Fruit fly (Drosophila melanogaster): ENCODE data around the gene Spn77Ba.

Gene Spn77Ba

DNA sequence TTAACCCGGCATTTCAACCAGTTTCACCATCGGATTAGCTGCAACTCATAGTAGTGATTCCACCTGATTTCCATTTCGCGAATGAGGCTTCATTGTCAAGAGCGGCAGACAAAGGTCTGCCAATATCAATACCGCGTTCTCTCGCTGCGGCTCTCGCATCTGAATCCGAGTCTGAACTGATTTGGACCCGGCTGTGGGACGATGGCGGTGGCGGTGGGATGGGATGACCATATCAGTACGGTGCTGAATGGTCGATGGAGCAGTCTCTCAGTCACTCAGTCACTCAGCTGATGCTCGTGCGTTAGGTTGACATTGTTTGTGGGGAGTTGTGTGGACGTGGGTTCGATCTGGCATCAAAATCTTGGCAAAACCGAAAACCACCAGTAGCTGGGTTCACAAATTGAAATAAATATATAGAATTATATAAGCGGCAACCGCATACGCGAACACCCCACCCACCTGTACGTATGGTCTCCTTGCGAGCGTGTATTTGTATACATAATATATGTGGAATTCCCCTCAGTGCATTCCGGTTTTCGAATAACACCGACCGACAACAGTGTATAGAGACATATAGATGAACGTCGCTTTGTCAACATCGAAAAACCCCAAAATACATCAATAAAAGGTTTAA, at the start of gene Spn77Ba (continued):
- TF ChIP-seq Smox (GFP tag; optimal IDR thresholded peaks at IDR 0.05) (no peak), CG3032 (tag; optimal IDR thresholded peaks at IDR 0.05) (no peak), topi (GFP tag; optimal IDR thresholded peaks at IDR 0.05) (no peak), Lpt (GFP tag; optimal IDR thresholded peaks at IDR 0.05) (peak; percentile 8), Eip78C (GFP tag) (peak; percentile 78), fd59A (GFP tag; optimal IDR thresholded peaks at IDR 0.05) (no peak), Hr38 (GFP tag; optimal IDR thresholded peaks at IDR 0.05) (no peak), CG32006 (GFP tag; optimal IDR thresholded peaks at IDR 0.05) (no peak)

DNA sequence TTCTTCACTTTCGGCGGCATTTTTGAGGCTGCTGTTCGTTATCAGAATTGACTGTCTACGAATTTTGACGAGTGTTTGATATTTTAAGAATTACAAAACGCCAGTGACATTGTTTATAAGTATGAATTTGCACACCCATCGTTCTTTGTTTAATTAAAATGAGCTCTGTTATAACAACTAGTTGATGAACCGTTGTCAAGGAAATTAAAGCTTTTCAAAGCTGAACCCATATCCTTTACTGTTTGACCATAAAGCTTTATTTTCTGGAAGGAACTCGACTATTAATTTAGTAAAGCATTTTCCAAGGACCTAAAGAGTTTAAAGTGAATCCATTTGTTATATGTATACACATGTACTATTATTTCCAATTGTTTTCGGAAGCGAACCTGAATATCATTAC, 41.8 kb upstream of the Spn77Ba start, which contains the start of gene CG17122:
TSS of gene CG17122 (minus strand) at position 101 of the 400 bp plus-strand sequence.
- TF ChIP-seq CG8319 (GFP tag; optimal IDR thresholded peaks at IDR 0.05) (no peak), CG6792 (GFP tag; optimal IDR thresholded peaks at IDR 0.05) (no peak), CG16779 (tag; optimal IDR thresholded peaks at IDR 0.05) (no peak), CG7368 (GFP tag; optimal IDR thresholded peaks at IDR 0.05) (no peak), Sox14 (GFP tag; optimal IDR thresholded peaks at IDR 0.05) (no peak), Sox102F (GFP tag; optimal IDR thresholded peaks at IDR 0.05) (no peak), svp (GFP tag) (no peak), CG6163 (GFP tag; IDR thresholded peaks at IDR 0.05) (no peak), Eip78C (GFP tag) (no peak), Ets96B (tag; optimal IDR thresholded peaks at IDR 0.05) (no peak), Hr4 (GFP tag; optimal IDR thresholded peaks at IDR 0.05) (no peak), CG11294 (GFP tag; IDR thresholded peaks at IDR 0.05) (no peak)

DNA sequence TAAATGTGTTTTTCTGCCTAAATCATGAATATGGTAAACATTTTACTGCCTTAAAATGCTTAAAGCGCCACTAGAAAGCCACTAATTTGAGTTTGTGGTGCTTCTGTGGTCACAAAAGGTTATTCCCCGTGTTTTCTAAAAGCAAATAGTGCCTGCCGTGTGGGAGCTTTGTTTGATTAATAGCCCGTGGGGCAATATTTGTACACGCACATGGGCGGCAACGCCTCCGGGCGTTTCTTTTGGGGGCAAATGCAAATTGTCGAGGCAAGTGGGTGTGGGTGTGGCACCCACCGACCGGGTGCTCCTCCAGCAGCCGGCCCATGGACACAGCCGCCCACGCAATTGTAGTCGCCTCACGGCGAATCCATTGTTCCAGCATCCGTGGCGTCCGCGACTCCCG, 41.1 kb upstream of the Spn77Ba start:
- TF ChIP-seq CG6854 (GFP tag; optimal IDR thresholded peaks at IDR 0.05) (no peak), Eip78C (GFP tag) (no peak), dac (GFP tag; optimal IDR thresholded peaks at IDR 0.05) (no peak), pdm3 (GFP tag; optimal IDR thresholded peaks at IDR 0.05) (no peak), lz (GFP tag; optimal IDR thresholded peaks at IDR 0.05) (no peak), svp (GFP tag) (no peak), CG4318 (GFP tag; optimal IDR thresholded peaks at IDR 0.05) (no peak), Sox102F (GFP tag; optimal IDR thresholded peaks at IDR 0.05) (no peak), Ets96B (tag; optimal IDR thresholded peaks at IDR 0.05) (no peak), CG34406 (GFP tag; optimal IDR thresholded peaks at IDR 0.05) (no peak), ss (GFP tag; optimal IDR thresholded peaks at IDR 0.05) (no peak), fkh (GFP tag; optimal IDR thresholded peaks at IDR 0.05) (no peak), topi (GFP tag; optimal IDR thresholded peaks at IDR 0.05) (no peak), acj6 (GFP tag; optimal IDR thresholded peaks at IDR 0.05) (no peak), cyc (GFP tag; optimal IDR thresholded peaks at IDR 0.05) (no peak), CG6792 (GFP tag; optimal IDR thresholded peaks at IDR 0.05) (no peak), CG16779 (tag; optimal IDR thresholded peaks at IDR 0.05) (no peak), vri (GFP tag; optimal IDR thresholded peaks at IDR 0.05) (no peak)

DNA sequence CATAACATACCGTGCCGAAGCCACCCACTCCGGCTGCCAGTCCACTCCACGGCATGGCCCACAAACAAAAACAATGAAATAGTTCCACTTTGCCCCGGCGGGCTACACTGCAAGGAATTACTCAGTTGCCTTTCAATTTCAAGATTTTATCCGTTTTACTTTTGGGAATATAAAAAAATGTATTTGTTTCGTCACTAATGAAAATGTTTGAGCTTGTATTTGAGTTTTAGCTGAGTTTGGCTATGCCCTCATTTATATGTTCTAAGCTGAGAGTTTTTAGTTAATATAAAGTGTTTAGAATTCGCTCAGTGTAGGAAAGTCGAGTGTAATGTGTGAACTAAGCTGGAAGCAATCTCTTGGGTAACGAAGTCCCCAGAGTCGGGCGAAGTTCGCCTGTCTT, 40.4 kb upstream of the Spn77Ba start:
- TF ChIP-seq OdsH (GFP tag; optimal IDR thresholded peaks at IDR 0.05) = peak; percentile 38
- peak; percentile 39 for TF ChIP-seq pdm3 (GFP tag; optimal IDR thresholded peaks at IDR 0.05)
- no peak for TF ChIP-seq CG6792 (GFP tag; optimal IDR thresholded peaks at IDR 0.05)
- TF ChIP-seq dac (GFP tag; optimal IDR thresholded peaks at IDR 0.05) = peak; percentile 11
- peak; percentile 25 for TF ChIP-seq achi (GFP tag; optimal IDR thresholded peaks at IDR 0.05)
- TF ChIP-seq Eip75B (GFP tag; optimal IDR thresholded peaks at IDR 0.05) = peak; percentile 16
- TF ChIP-seq Gug (GFP tag; IDR thresholded peaks at IDR 0.05) = no peak
- TF ChIP-seq CG4318 (GFP tag; optimal IDR thresholded peaks at IDR 0.05) = peak; percentile 13
- TF ChIP-seq CG10631 (GFP tag; optimal IDR thresholded peaks at IDR 0.05) = peak; percentile 31
- TF ChIP-seq CG6163 (GFP tag; IDR thresholded peaks at IDR 0.05) = no peak
- no peak for TF ChIP-seq Blimp-1 (GFP tag; optimal IDR thresholded peaks at IDR 0.05)
- peak; percentile 42; the same call in 1 of the 2 replicates for TF ChIP-seq CG15336 (GFP tag; IDR thresholded peaks at IDR 0.05)
- peak; percentile 40 for TF ChIP-seq net (GFP tag; optimal IDR thresholded peaks at IDR 0.05)
- TF ChIP-seq CG32006 (GFP tag; optimal IDR thresholded peaks at IDR 0.05) = peak; percentile 69
- peak; percentile 64 for TF ChIP-seq Hr4 (GFP tag; optimal IDR thresholded peaks at IDR 0.05)
- TF ChIP-seq eg (GFP tag; IDR thresholded peaks at IDR 0.05) = peak; percentile 43; the same call in 1 of the 3 replicates
- peak; percentile 48 for TF ChIP-seq CG6276 (GFP tag; optimal IDR thresholded peaks at IDR 0.05)
- TF ChIP-seq CG6808 (GFP tag; optimal IDR thresholded peaks at IDR 0.05) = peak; percentile 21
- TF ChIP-seq acj6 (GFP tag; optimal IDR thresholded peaks at IDR 0.05) = peak; percentile 14
- TF ChIP-seq CG10669 (GFP tag; optimal IDR thresholded peaks at IDR 0.05) = peak; percentile 20
- TF ChIP-seq Lpt (GFP tag; optimal IDR thresholded peaks at IDR 0.05) = no peak
- peak; percentile 72 for TF ChIP-seq Eip78C (GFP tag)
- no peak for TF ChIP-seq svp (GFP tag)
- no peak for TF ChIP-seq CG3032 (tag; optimal IDR thresholded peaks at IDR 0.05)
- TF ChIP-seq spab (GFP tag; optimal IDR thresholded peaks at IDR 0.05) = peak; percentile 13
- no peak for TF ChIP-seq CG6854 (GFP tag; optimal IDR thresholded peaks at IDR 0.05)
- peak; percentile 21 for TF ChIP-seq Sox14 (GFP tag; optimal IDR thresholded peaks at IDR 0.05)

Measured in whole organism, prepupa.